Worm (Caenorhabditis elegans): ENCODE results near the gene lin-42.

ce11 chrII:1285514-1285913 is 33.4 kb upstream of the lin-42 start, which contains the start of the genes Y57G7A.6 and Y57G7A.3:
- no peak for TF ChIP-seq elt-2 (tag; optimal IDR thresholded peaks at IDR 0.05)
- no peak for TF ChIP-seq fkh-6 (tag; optimal IDR thresholded peaks at IDR 0.05)

Measured in whole organism, late embryonic.